Worm (Caenorhabditis elegans) whole organism, L3 larva: ENCODE data around the gene F47B8.3.

Experiments
- egl-27 ChIP-seq: sonication (generic microtip); optimal IDR thresholded peaks from 4 replicates; lab custom pipeline; 2017; ENCODE audit warnings: missing biosample characterization, missing genetic modification reagents, missing genetic modification characterization
- fkh-2 ChIP-seq: fragments of 150-350 bp; optimal IDR thresholded peaks from 2 replicates; lab custom pipeline; 2014; ENCODE audit warnings: missing biosample characterization, missing genetic modification reagents, missing genetic modification characterization
- nhr-237 ChIP-seq: fragments of 150-350 bp; optimal IDR thresholded peaks from 2 replicates; lab custom pipeline; 2014; ENCODE audit warnings: missing biosample characterization, missing genetic modification characterization
- nhr-25 ChIP-seq: sonication (generic microtip); optimal IDR thresholded peaks from 2 replicates; lab custom pipeline; 2017; ENCODE audit warnings: missing biosample characterization, missing genetic modification characterization
- nhr-28 ChIP-seq: fragments of 150-350 bp; optimal IDR thresholded peaks from 2 replicates; lab custom pipeline; 2014; ENCODE audit warnings: missing biosample characterization, missing genetic modification characterization
- nhr-67 ChIP-seq: fragments of 150-350 bp; optimal IDR thresholded peaks from 2 replicates; lab custom pipeline; 2014; ENCODE audit warnings: missing biosample characterization, missing genetic modification characterization
- pha-4 ChIP-seq: fragments of 150-350 bp; optimal IDR thresholded peaks from 2 replicates; lab custom pipeline; 2014; ENCODE audit warnings: missing biosample characterization, missing genetic modification reagents, missing genetic modification characterization
- zag-1 ChIP-seq: fragments of 150-350 bp; optimal IDR thresholded peaks from 2 replicates; lab custom pipeline; 2014; ENCODE audit warnings: missing biosample characterization, missing genetic modification characterization

ce11 chrV:14322743-14323142, at the start of gene F47B8.3:
- TF ChIP-seq zag-1 (tag; lab: Kevin White, UChicago) (no peak), nhr-237 (tag; lab: Kevin White, UChicago) (no peak), nhr-67 (tag; lab: Kevin White, UChicago) (no peak), nhr-28 (tag; lab: Kevin White, UChicago) (no peak), egl-27 (no peak), fkh-2 (tag; lab: Kevin White, UChicago) (no peak), nhr-25 (tag; lab: Kevin White, UChicago) (peak; percentile 45), pha-4 (tag; lab: Kevin White, UChicago) (peak; percentile 63)
